Fruit fly (Drosophila melanogaster): Measurements from ENCODE around the gene Rpt2.

DNA sequence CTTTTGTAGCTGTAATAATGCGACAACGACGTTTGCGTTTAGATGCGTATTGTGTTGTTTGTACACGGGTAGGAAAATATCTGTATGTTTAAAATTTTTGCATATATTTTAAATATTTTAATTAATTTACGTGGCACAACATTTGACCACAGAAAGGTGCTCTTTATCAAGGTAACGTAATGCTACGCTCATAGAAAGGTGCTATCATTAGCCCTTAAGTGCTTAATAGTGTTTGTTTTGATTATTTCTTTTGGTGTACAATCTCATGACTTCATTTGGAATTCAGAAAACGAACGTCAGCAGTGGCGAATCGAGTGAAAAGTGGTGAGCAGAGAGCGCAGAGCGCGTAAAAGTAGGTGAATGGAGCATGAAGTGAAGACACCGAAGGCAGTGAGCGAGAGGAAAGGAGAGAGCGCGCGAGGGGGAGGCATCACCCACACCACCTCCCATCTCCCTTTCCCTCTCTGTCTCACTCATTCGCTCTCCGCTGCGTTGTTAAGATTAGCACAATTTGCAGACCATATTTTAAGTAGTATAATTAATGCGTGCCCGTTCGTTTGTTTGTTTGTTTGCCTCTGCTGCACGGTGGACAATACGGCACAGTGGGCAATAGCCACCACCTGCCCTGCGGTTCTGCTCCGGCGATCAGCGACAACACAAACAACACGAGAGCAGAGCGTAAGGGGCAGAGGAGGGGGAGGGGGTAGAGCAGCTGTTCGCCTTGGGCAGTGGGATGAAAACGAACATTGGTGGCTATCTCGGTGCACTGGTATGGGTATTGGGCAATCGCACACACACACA lies 9.5 kb downstream of the Rpt2 start:
- no peak for TF ChIP-seq bab1 (GFP tag; optimal IDR thresholded peaks at IDR 0.05)
- no peak for TF ChIP-seq Mnt (GFP tag; optimal IDR thresholded peaks at IDR 0.05)
- TF ChIP-seq cic (GFP tag; optimal IDR thresholded peaks at IDR 0.05) = peak; percentile 31
- TF ChIP-seq kay (GFP tag; ENCODE audit: borderline replicate concordance) = no peak
- no peak for TF ChIP-seq Crg-1 (GFP tag; optimal IDR thresholded peaks at IDR 0.05)
- peak; percentile 66 for TF ChIP-seq tj (GFP tag; optimal IDR thresholded peaks at IDR 0.05)
- TF ChIP-seq CG11617 (GFP tag; optimal IDR thresholded peaks at IDR 0.05) = no peak
- no peak for TF ChIP-seq Clk (GFP tag; optimal IDR thresholded peaks at IDR 0.05)
- TF ChIP-seq CG14711 (tag; optimal IDR thresholded peaks at IDR 0.05) = no peak
- no peak for TF ChIP-seq toe (GFP tag; optimal IDR thresholded peaks at IDR 0.05)
- TF ChIP-seq CG7101 (tag; optimal IDR thresholded peaks at IDR 0.05) = no peak
- no peak for TF ChIP-seq Hr96 (GFP tag; optimal IDR thresholded peaks at IDR 0.05)
- TF ChIP-seq cnc (optimal IDR thresholded peaks at IDR 0.05) = no peak

All from whole organism, adult.